Worm (Caenorhabditis elegans) whole organism, young adult: ENCODE measurements around the gene C10A4.6.

ENCODE experiments used
- C17E4.6 ChIP-seq: fragments of 200-800 bp; sonication (Bioruptor generic); IDR thresholded peaks from 2 replicates; pipeline ENCODE4 v1.3.6; 2022; ENCODE audit warnings: missing genetic modification reagents, missing genetic modification characterization, missing compliant biosample characterization
- D2030.7 ChIP-seq: fragments of 200-800 bp; sonication (Bioruptor generic); IDR thresholded peaks from 2 replicates; pipeline ENCODE4 v1.3.6; 2022; ENCODE audit warnings: missing genetic modification reagents, missing genetic modification characterization, missing compliant biosample characterization
- F37B4.10 ChIP-seq: fragments of 200-800 bp; sonication (Bioruptor generic); IDR thresholded peaks from 2 replicates; pipeline ENCODE4 v1.3.6; 2022; ENCODE audit warnings: missing genetic modification characterization, missing compliant biosample characterization
- F57C9.4 ChIP-seq: sonication (generic microtip); optimal IDR thresholded peaks from 2 replicates; lab custom pipeline; 2017; ENCODE audit warnings: mild to moderate bottlenecking, missing genetic modification characterization, missing compliant biosample characterization
- T26A5.8 ChIP-seq: sonication (generic microtip); optimal IDR thresholded peaks from 2 replicates; lab custom pipeline; 2016; ENCODE audit warnings: missing genetic modification characterization, missing compliant biosample characterization
- aptf-2 ChIP-seq: fragments of 200-800 bp; sonication (Bioruptor generic); conservative IDR thresholded peaks from 2 replicates; pipeline ENCODE4 v1.3.6; 2022; ENCODE audit warnings: missing genetic modification reagents, missing genetic modification characterization, missing compliant biosample characterization
- aptf-3 ChIP-seq: fragments of 200-800 bp; sonication (Bioruptor generic); IDR thresholded peaks from 2 replicates; pipeline ENCODE4 v1.3.6; 2022; ENCODE audit warnings: missing genetic modification characterization, missing compliant biosample characterization
- bed-1 ChIP-seq: fragments of 200-800 bp; sonication (Bioruptor generic); IDR thresholded peaks from 2 replicates; pipeline ENCODE4 v1.3.6; 2022; ENCODE audit warnings: missing genetic modification reagents, missing genetic modification characterization, missing compliant biosample characterization
- bed-2 ChIP-seq: fragments of 200-800 bp; sonication (Bioruptor generic); IDR thresholded peaks from 2 replicates; pipeline ENCODE4 v1.3.6; 2022; ENCODE audit warnings: missing genetic modification reagents, missing genetic modification characterization, missing compliant biosample characterization
- ceh-58 ChIP-seq: fragments of 200-800 bp; sonication (Bioruptor generic); IDR thresholded peaks from 2 replicates; pipeline ENCODE4 v1.3.6; 2022; ENCODE audit warnings: missing genetic modification characterization, missing compliant biosample characterization
- chd-7 ChIP-seq: sonication (generic microtip); optimal IDR thresholded peaks from 2 replicates; lab custom pipeline; 2016; ENCODE audit warnings: mild to moderate bottlenecking, missing genetic modification characterization, moderate library complexity, missing compliant biosample characterization
- dox-1 ChIP-seq: fragments of 200-800 bp; sonication (Bioruptor generic); IDR thresholded peaks from 2 replicates; pipeline ENCODE4 v1.3.6; 2022; ENCODE audit warnings: missing genetic modification reagents, missing genetic modification characterization, missing compliant biosample characterization
- dpl-1 ChIP-seq: fragments of 150-350 bp; optimal IDR thresholded peaks from 2 replicates; lab custom pipeline; 2014; ENCODE audit warnings: missing biosample characterization, missing genetic modification reagents, missing genetic modification characterization
- efl-1 ChIP-seq: fragments of 150-350 bp; optimal IDR thresholded peaks from 2 replicates; lab custom pipeline; 2014; ENCODE audit warnings: missing biosample characterization, missing genetic modification reagents, missing genetic modification characterization
- egl-18 ChIP-seq: fragments of 200-800 bp; sonication (Bioruptor generic); IDR thresholded peaks from 2 replicates; pipeline ENCODE4 v1.3.6; 2022; ENCODE audit warnings: missing genetic modification reagents, missing genetic modification characterization, missing compliant biosample characterization
- gei-17 ChIP-seq: fragments of 200-800 bp; sonication (Bioruptor generic); optimal IDR thresholded peaks from 2 replicates; lab custom pipeline; 2018; ENCODE audit warnings: mild to moderate bottlenecking, missing genetic modification characterization, missing compliant biosample characterization
- him-1 ChIP-seq: sonication (generic microtip); optimal IDR thresholded peaks from 2 replicates; lab custom pipeline; 2016; ENCODE audit warnings: missing genotype, missing genetic modification reagents, missing genetic modification characterization, missing compliant biosample characterization
- hmg-1.2 ChIP-seq: fragments of 200-800 bp; sonication (Bioruptor generic); IDR thresholded peaks from 2 replicates; pipeline ENCODE4 v1.3.6; 2022; ENCODE audit warnings: missing genetic modification reagents, missing genetic modification characterization, missing compliant biosample characterization
- hsf-1 ChIP-seq: fragments of 200-800 bp; sonication (Bioruptor generic); IDR thresholded peaks from 2 replicates; pipeline ENCODE4 v1.3.6; 2022; ENCODE audit warnings: missing genetic modification reagents, missing genetic modification characterization, missing compliant biosample characterization
- lag-1 ChIP-seq: fragments of 200-800 bp; sonication (Bioruptor generic); IDR thresholded peaks from 2 replicates; pipeline ENCODE4 v1.3.6; 2022; ENCODE audit warnings: missing genetic modification reagents, missing genetic modification characterization, missing compliant biosample characterization
- let-526 ChIP-seq: fragments of 200-800 bp; sonication (Bioruptor generic); IDR thresholded peaks from 2 replicates; pipeline ENCODE4 v1.3.6; 2022; ENCODE audit warnings: missing genetic modification reagents, missing genetic modification characterization, missing compliant biosample characterization
- lin-40 ChIP-seq: sonication (generic microtip); optimal IDR thresholded peaks from 2 replicates; lab custom pipeline; 2016; ENCODE audit warnings: missing genetic modification characterization, mild to moderate bottlenecking, missing compliant biosample characterization, missing genotype, missing genetic modification reagents
- nhr-80 ChIP-seq: sonication (generic microtip); optimal IDR thresholded peaks from 2 replicates; lab custom pipeline; 2016; ENCODE audit warnings: missing genetic modification characterization, missing compliant biosample characterization
- pbrm-1 ChIP-seq: fragments of 200-800 bp; sonication (Bioruptor generic); IDR thresholded peaks from 2 replicates; pipeline ENCODE4 v1.3.6; 2022; ENCODE audit warnings: missing genetic modification reagents, missing genetic modification characterization, missing compliant biosample characterization
- snpc-4 ChIP-seq, 5 experiments: fragments of 150-350 bp in 1 of 5; sonication (generic microtip) in 4 of 5; optimal IDR thresholded peaks; 2 replicates each; lab custom pipeline; 2014 to 2018; ENCODE audit warnings: missing genetic modification characterization in 5 of 5, missing biosample characterization in 3 of 5, antibody characterized with exemption in 2 of 5, mild to moderate bottlenecking in 2 of 5, missing compliant biosample characterization in 2 of 5, missing genotype in 2 of 5, moderate library complexity in 2 of 5, missing genetic modification reagents in 1 of 5
- tbp1 ChIP-seq: fragments of 200-800 bp; sonication (Bioruptor generic); optimal IDR thresholded peaks from 2 replicates; lab custom pipeline; 2018; ENCODE audit warnings: mild to moderate bottlenecking, missing genetic modification characterization, missing compliant biosample characterization
- tlf-1 ChIP-seq: fragments of 200-800 bp; sonication (Bioruptor generic); optimal IDR thresholded peaks from 2 replicates; lab custom pipeline; 2018; ENCODE audit warnings: mild to moderate bottlenecking, missing genetic modification characterization, missing compliant biosample characterization
- unc-62 ChIP-seq: fragments of 150-350 bp; optimal IDR thresholded peaks from 2 replicates; lab custom pipeline; 2014; ENCODE audit warnings: missing biosample characterization, missing genetic modification reagents, missing genetic modification characterization
- zfh-2 ChIP-seq: fragments of 200-800 bp; sonication (Bioruptor generic); conservative IDR thresholded peaks from 2 replicates; pipeline ENCODE4 v1.3.6; 2022; ENCODE audit warnings: missing genetic modification reagents, missing genetic modification characterization, missing compliant biosample characterization
- ztf-22 ChIP-seq: fragments of 200-800 bp; sonication (Bioruptor generic); optimal IDR thresholded peaks from 2 replicates; lab custom pipeline; 2018; ENCODE audit warnings: mild to moderate bottlenecking, missing genetic modification characterization, moderate library complexity, missing compliant biosample characterization
- ztf-26 ChIP-seq: sonication (generic microtip); optimal IDR thresholded peaks from 2 replicates; lab custom pipeline; 2017; ENCODE audit warnings: missing genetic modification characterization, missing compliant biosample characterization

The C10A4.6 gene

ce11 chrX:7433269-7433668 is 42.9 kb downstream of the C10A4.6 start, which contains the start of gene clc-5:
Gene clc-5, plus strand, starts transcription at chrX:7433569.
- TF ChIP-seq hsf-1 (no peak), egl-18 (GFP tag; lab: Robert Waterston, UW) (no peak), nhr-80 (no peak), tbp1 (GFP tag; lab: Kevin White, UChicago) (no peak), aptf-2 (GFP tag; lab: Robert Waterston, UW) (no peak), D2030.7 (GFP tag; lab: Robert Waterston, UW) (no peak), dox-1 (GFP tag; lab: Robert Waterston, UW) (no peak), C17E4.6 (GFP tag; lab: Robert Waterston, UW) (no peak), unc-62 (GFP tag; lab: Kevin White, UChicago) (no peak)

DNA sequence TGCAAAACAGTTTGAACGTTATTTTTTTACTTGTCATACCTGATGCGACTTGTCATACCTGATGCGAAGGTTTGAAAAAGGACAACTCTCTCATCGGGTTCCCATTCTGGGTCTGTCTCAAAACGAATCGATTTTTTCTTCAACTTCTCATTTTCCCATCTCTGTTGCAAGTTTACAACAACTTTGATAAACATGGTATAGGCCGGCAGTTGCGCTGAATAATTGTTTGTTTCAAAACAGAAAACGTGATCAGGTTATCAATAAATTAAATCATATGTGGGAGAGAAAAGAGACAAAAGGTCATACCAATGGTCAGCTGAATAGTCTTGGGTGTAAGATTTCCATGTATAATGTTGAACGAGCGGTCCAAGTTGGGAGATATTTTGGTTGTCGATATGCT is 46.5 kb downstream of the C10A4.6 start:
- TF ChIP-seq aptf-2 (GFP tag; lab: Robert Waterston, UW) (no peak), hmg-1.2 (no peak), ceh-58 (GFP tag; lab: Robert Waterston, UW) (no peak), ztf-26 (tag; lab: Kevin White, UChicago) (peak; percentile 15), him-1 (tag; lab: Kevin White, UChicago) (no peak), chd-7 (tag; lab: Kevin White, UChicago) (no peak)

DNA sequence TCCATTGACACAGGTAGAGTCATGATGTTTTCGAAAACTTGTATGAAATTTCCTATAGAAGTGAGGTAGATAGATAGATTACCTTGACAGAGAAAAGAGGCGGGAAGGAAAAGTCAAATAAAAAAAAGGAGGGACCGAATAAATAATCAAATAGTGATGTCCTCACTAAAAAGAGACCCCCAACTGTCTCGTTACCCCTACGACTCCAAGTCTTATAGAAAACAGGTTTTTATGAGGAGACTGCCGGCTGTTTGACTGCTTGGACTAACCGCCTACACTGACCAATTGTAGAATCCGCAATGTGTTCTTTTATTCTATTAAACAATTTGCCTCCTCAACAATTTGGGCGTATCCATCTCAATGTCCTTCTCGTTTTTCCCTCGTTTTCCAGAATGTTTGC is 47.6 kb downstream of the C10A4.6 start, which contains the start of gene C01C10.2:
TSS of gene C01C10.2 (minus strand) at position 170 of the 400 bp plus-strand sequence.
- TF ChIP-seq efl-1 (GFP tag; lab: Kevin White, UChicago) (no peak), tlf-1 (no peak), gei-17 (GFP tag; lab: Kevin White, UChicago) (no peak), pbrm-1 (GFP tag; lab: Robert Waterston, UW) (no peak), let-526 (GFP tag; lab: Robert Waterston, UW) (no peak), F37B4.10 (GFP tag; lab: Robert Waterston, UW) (no peak), ztf-22 (GFP tag; lab: Kevin White, UChicago) (no peak), aptf-3 (no peak), zfh-2 (no peak)

DNA sequence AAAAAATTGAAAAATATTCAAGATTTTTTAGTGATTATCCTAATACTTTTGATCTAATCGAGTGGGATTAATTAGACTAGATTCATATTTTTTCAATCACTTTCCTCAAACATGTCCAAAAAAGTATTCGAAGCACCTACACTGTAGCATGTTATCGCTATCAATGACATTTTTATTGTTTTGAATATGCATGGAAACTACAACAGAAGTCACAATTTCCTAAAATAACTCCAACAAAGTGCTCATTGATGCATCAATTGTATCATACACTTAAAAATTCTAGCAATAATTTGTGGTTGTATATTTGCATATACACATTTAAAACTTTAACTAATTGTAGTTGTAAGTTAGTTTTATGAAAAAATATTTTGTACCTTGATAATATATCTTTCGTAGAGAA is 49.7 kb downstream of the C10A4.6 start:
- TF ChIP-seq zfh-2 (no peak), lin-40 (tag; lab: Kevin White, UChicago) (no peak), snpc-4 (GFP tag; optimal IDR thresholded peaks at IDR 0.05; lab: Kevin White, UChicago) (no peak), snpc-4 (tag; optimal IDR thresholded peaks at IDR 0.05; lab: Kevin White, UChicago) (no peak), F57C9.4 (tag; lab: Kevin White, UChicago) (no peak), nhr-80 (no peak), lag-1 (GFP tag; lab: Robert Waterston, UW) (no peak), T26A5.8 (no peak), bed-2 (GFP tag; lab: Robert Waterston, UW) (no peak), dpl-1 (GFP tag; lab: Kevin White, UChicago) (no peak), bed-1 (GFP tag; lab: Robert Waterston, UW) (no peak)
- TF ChIP-seq, all 124 proteins: peak for 0
